Worm (Caenorhabditis elegans): Measurements from ENCODE around the gene col-125.
"Not testable (repeated sequence)": the region's sequence is repeated elsewhere in the genome, so short reads cannot be mapped to it uniquely, and the experiment has no call there.

- TF ChIP-seq ceh-91 (GFP tag; IDR thresholded peaks at IDR 0.05); unc-62 (GFP tag; optimal IDR thresholded peaks at IDR 0.05); dpl-1 (GFP tag; optimal IDR thresholded peaks at IDR 0.05); B0261.1 (tag; optimal IDR thresholded peaks at IDR 0.05); atf-7 (tag; optimal IDR thresholded peaks at IDR 0.05); tbx-9 (tag; optimal IDR thresholded peaks at IDR 0.05; ENCODE audit: borderline replicate concordance); sea-2 (GFP tag; IDR thresholded peaks at IDR 0.05); tbp1 (GFP tag; optimal IDR thresholded peaks at IDR 0.05); ama-1 (optimal IDR thresholded peaks at IDR 0.05); ama-1 (GFP tag; optimal IDR thresholded peaks at IDR 0.05); T07F8.4 (tag; optimal IDR thresholded peaks at IDR 0.05): not testable (repeated sequence)
These were observed 22.9 kb upstream of the col-125 start, which contains the start of gene R07H5.11 for ce11 chrIV:11202389-11202788.

All from whole organism, young adult.